Fruit fly (Drosophila melanogaster): ENCODE data around the gene CG12689.

Gene CG12689

dm6 chrX:7579023-7579422 is 6.9 kb downstream of the CG12689 start (continued):
- no peak for TF ChIP-seq ara (GFP tag; IDR thresholded peaks at IDR 0.05)
- no peak for TF ChIP-seq CG17568 (GFP tag; optimal IDR thresholded peaks at IDR 0.05)
- TF ChIP-seq CG12155 (GFP tag; optimal IDR thresholded peaks at IDR 0.05): no peak
- TF ChIP-seq CG6765 (GFP tag; optimal IDR thresholded peaks at IDR 0.05): no peak
- 0 out of 2 replicates have a peak, but pooled peaks have one; percentile 20 for TF ChIP-seq CG9932 (GFP tag; IDR thresholded peaks at IDR 0.05)
- TF ChIP-seq seq (GFP tag; IDR thresholded peaks at IDR 0.05): no peak
- TF ChIP-seq CG2120 (GFP tag; optimal IDR thresholded peaks at IDR 0.05): peak; percentile 27
- peak; percentile 3 for TF ChIP-seq dmrt99B (tag; optimal IDR thresholded peaks at IDR 0.05)
- no peak for TF ChIP-seq ci (GFP tag; IDR thresholded peaks at IDR 0.05)
- TF ChIP-seq CG34422 (GFP tag; IDR thresholded peaks at IDR 0.05): no peak
- no peak for TF ChIP-seq D19B (GFP tag; optimal IDR thresholded peaks at IDR 0.05)
- no peak for TF ChIP-seq dati (GFP tag; IDR thresholded peaks at IDR 0.05)

- TF ChIP-seq CG15514 (GFP tag; optimal IDR thresholded peaks at IDR 0.05) (no peak), CG15601 (tag; optimal IDR thresholded peaks at IDR 0.05) (no peak), zfh1 (GFP tag; IDR thresholded peaks at IDR 0.05) (no peak), HLH54F (GFP tag; optimal IDR thresholded peaks at IDR 0.05) (no peak), CG12299 (tag; optimal IDR thresholded peaks at IDR 0.05) (no peak), CG16815 (GFP tag; optimal IDR thresholded peaks at IDR 0.05) (no peak), onecut (GFP tag; IDR thresholded peaks at IDR 0.05) (no peak), Hr51 (GFP tag; optimal IDR thresholded peaks at IDR 0.05) (no peak), Nf-YC (tag; optimal IDR thresholded peaks at IDR 0.05) (no peak), ash1 (GFP tag; optimal IDR thresholded peaks at IDR 0.05) (no peak), CG1647 (GFP tag; optimal IDR thresholded peaks at IDR 0.05) (no peak), Ets65A (GFP tag) (peak; percentile 11), CG13296 (GFP tag; optimal IDR thresholded peaks at IDR 0.05) (no peak), Dip3 (GFP tag; optimal IDR thresholded peaks at IDR 0.05) (no peak), Spps (tag; optimal IDR thresholded peaks at IDR 0.05) (no peak), D (optimal IDR thresholded peaks at IDR 0.05) (no peak), D (GFP tag; optimal IDR thresholded peaks at IDR 0.05) (no peak), CG2202 (tag; optimal IDR thresholded peaks at IDR 0.05) (no peak), abd-A (tag; optimal IDR thresholded peaks at IDR 0.05) (no peak), CG3281 (GFP tag; optimal IDR thresholded peaks at IDR 0.05) (no peak), CG13424 (tag; optimal IDR thresholded peaks at IDR 0.05) (no peak), vfl (GFP tag; optimal IDR thresholded peaks at IDR 0.05) (no peak), CG11093 (GFP tag; IDR thresholded peaks at IDR 0.05) (no peak), stc (GFP tag; IDR thresholded peaks at IDR 0.05) (no peak), ranshi (GFP tag; IDR thresholded peaks at IDR 0.05) (no peak), sens (GFP tag) (peak; percentile 23), ac (GFP tag; optimal IDR thresholded peaks at IDR 0.05) (peak; percentile 39), CG10366 (GFP tag; IDR thresholded peaks at IDR 0.05) (no peak)
Measured at dm6 chrX:7573990-7574389, 11.9 kb downstream of the CG12689 start, which contains the start of gene CG11369. Gene CG11369, plus strand, starts transcription at chrX:7574290.

dm6 chrX:7571200-7571599 is 14.7 kb downstream of the CG12689 start:
- TF ChIP-seq sens-2 (GFP tag; IDR thresholded peaks at IDR 0.05) (peak; percentile 28; the same call in 1 of the 2 replicates), gt (GFP tag; IDR thresholded peaks at IDR 0.05) (no peak), az2 (GFP tag; optimal IDR thresholded peaks at IDR 0.05) (peak; percentile 50), ato (GFP tag; IDR thresholded peaks at IDR 0.05; ENCODE audit: partially characterized antibody) (no peak), repo (GFP tag; optimal IDR thresholded peaks at IDR 0.05) (no peak), CG10267 (tag; optimal IDR thresholded peaks at IDR 0.05) (peak; percentile 32), CG16779 (GFP tag; IDR thresholded peaks at IDR 0.05) (no peak), odd (GFP tag; optimal IDR thresholded peaks at IDR 0.05) (no peak), Drgx (GFP tag; IDR thresholded peaks at IDR 0.05) (peak; percentile 36; the same call in 1 of the 2 replicates), CG6791 (GFP tag; IDR thresholded peaks at IDR 0.05; ENCODE audit: partially characterized antibody) (no peak), CG14441 (GFP tag; IDR thresholded peaks at IDR 0.05) (no peak), CG2678 (tag; optimal IDR thresholded peaks at IDR 0.05) (peak; percentile 42), Rfx (GFP tag; IDR thresholded peaks at IDR 0.05) (no peak)
